Worm (Caenorhabditis elegans): ENCODE results near the gene ZC204.12.

- TF ChIP-seq blmp-1 (tag; optimal IDR thresholded peaks at IDR 0.05), result no peak
- TF ChIP-seq snpc-4 (tag; optimal IDR thresholded peaks at IDR 0.05), result no peak
- TF ChIP-seq pha-4 (tag; optimal IDR thresholded peaks at IDR 0.05), result no peak
- no peak for TF ChIP-seq nhr-28 (tag; optimal IDR thresholded peaks at IDR 0.05)
- TF ChIP-seq unc-39 (tag; optimal IDR thresholded peaks at IDR 0.05), result no peak
- TF ChIP-seq unc-62 (GFP tag; optimal IDR thresholded peaks at IDR 0.05), result no peak
- no peak for TF ChIP-seq elt-1 (tag; optimal IDR thresholded peaks at IDR 0.05; ENCODE audit: borderline replicate concordance, insufficient read depth)
- no peak for TF ChIP-seq ztf-11 (tag; optimal IDR thresholded peaks at IDR 0.05)
- TF ChIP-seq nhr-12 (tag; optimal IDR thresholded peaks at IDR 0.05), result no peak
- no peak for TF ChIP-seq mep-1 (tag; optimal IDR thresholded peaks at IDR 0.05)
- TF ChIP-seq hlh-1 (tag; optimal IDR thresholded peaks at IDR 0.05), result no peak
- TF ChIP-seq tbx-8 (GFP tag; optimal IDR thresholded peaks at IDR 0.05), result no peak
- TF ChIP-seq ham-2 (GFP tag; optimal IDR thresholded peaks at IDR 0.05), result no peak
Observed at ce11 chrII:1646199-1646598, 10.9 kb downstream of the ZC204.12 start, which contains the start of gene ZC204.17.
